Worm (Caenorhabditis elegans) whole organism, young adult: Measurements from ENCODE around the gene capg-2.
A peak's percentile ranks its signal among the peaks of the same experiment; 100 is the strongest.

ENCODE experiments used
- B0019.2 ChIP-seq: fragments of 200-800 bp; sonication (Bioruptor generic); conservative IDR thresholded peaks from 2 replicates; pipeline ENCODE4 v1.3.6; 2022; ENCODE audit warnings: missing genetic modification reagents, missing genetic modification characterization, missing compliant biosample characterization
- B0035.1 ChIP-seq: sonication (generic microtip); optimal IDR thresholded peaks from 2 replicates; lab custom pipeline; 2016; ENCODE audit warnings: missing genetic modification characterization, mild to moderate bottlenecking, missing compliant biosample characterization, missing genotype, missing genetic modification reagents
- D2030.7 ChIP-seq: fragments of 200-800 bp; sonication (Bioruptor generic); IDR thresholded peaks from 2 replicates; pipeline ENCODE4 v1.3.6; 2022; ENCODE audit warnings: missing genetic modification reagents, missing genetic modification characterization, missing compliant biosample characterization
- F33H1.4 ChIP-seq: fragments of 200-800 bp; sonication (Bioruptor generic); IDR thresholded peaks from 2 replicates; pipeline ENCODE4 v1.3.6; 2022; ENCODE audit warnings: missing genetic modification reagents, missing genetic modification characterization, missing compliant biosample characterization
- aptf-2 ChIP-seq: fragments of 200-800 bp; sonication (Bioruptor generic); conservative IDR thresholded peaks from 2 replicates; pipeline ENCODE4 v1.3.6; 2022; ENCODE audit warnings: missing genetic modification reagents, missing genetic modification characterization, missing compliant biosample characterization
- attf-3 ChIP-seq: fragments of 200-800 bp; sonication (Bioruptor generic); conservative IDR thresholded peaks from 2 replicates; pipeline ENCODE4 v1.3.6; 2022; ENCODE audit warnings: missing genetic modification reagents, missing genetic modification characterization, missing compliant biosample characterization
- cebp-1 ChIP-seq, 2 experiments: fragments of 200-800 bp in 1 of 2; sonication (Bioruptor generic) in 1 of 2; sonication (generic microtip) in 1 of 2; IDR thresholded peaks in 1 of 2; optimal IDR thresholded peaks in 1 of 2; 2 replicates each; pipeline versions ENCODE4 v1.3.6 to Lab custom; 2017 to 2022; ENCODE audit warnings: missing compliant biosample characterization in 2 of 2, missing genetic modification characterization in 2 of 2, mild to moderate bottlenecking in 1 of 2, missing genetic modification reagents in 1 of 2, moderate library complexity in 1 of 2
- ceh-27 ChIP-seq: fragments of 200-800 bp; sonication (Bioruptor generic); optimal IDR thresholded peaks from 2 replicates; lab custom pipeline; 2018; ENCODE audit warnings: mild to moderate bottlenecking, missing genetic modification characterization, moderate library complexity, missing compliant biosample characterization
- ceh-40 ChIP-seq: fragments of 200-800 bp; sonication (Bioruptor generic); IDR thresholded peaks from 2 replicates; pipeline ENCODE4 v1.3.6; 2022; ENCODE audit warnings: missing genetic modification characterization, missing compliant biosample characterization
- ceh-58 ChIP-seq: fragments of 200-800 bp; sonication (Bioruptor generic); IDR thresholded peaks from 2 replicates; pipeline ENCODE4 v1.3.6; 2022; ENCODE audit warnings: missing genetic modification characterization, missing compliant biosample characterization
- chd-7 ChIP-seq: sonication (generic microtip); optimal IDR thresholded peaks from 2 replicates; lab custom pipeline; 2016; ENCODE audit warnings: mild to moderate bottlenecking, missing genetic modification characterization, moderate library complexity, missing compliant biosample characterization
- die-1 ChIP-seq: sonication (generic microtip); optimal IDR thresholded peaks from 2 replicates; lab custom pipeline; 2016; ENCODE audit warnings: missing genotype, mild to moderate bottlenecking, missing genetic modification characterization, missing compliant biosample characterization
- hrde-1 ChIP-seq: sonication (generic microtip); optimal IDR thresholded peaks from 2 replicates; lab custom pipeline; 2016; ENCODE audit warnings: missing genetic modification characterization, mild to moderate bottlenecking, missing compliant biosample characterization, moderate library complexity, missing genotype, missing genetic modification reagents, borderline replicate concordance
- let-607 ChIP-seq, 2 experiments: fragments of 200-800 bp in 1 of 2; sonication (Bioruptor generic) in 1 of 2; sonication (generic microtip) in 1 of 2; optimal IDR thresholded peaks; 2 replicates each; lab custom pipeline; 2016 to 2018; ENCODE audit warnings: mild to moderate bottlenecking in 2 of 2, missing compliant biosample characterization in 2 of 2, missing genetic modification characterization in 2 of 2, moderate library complexity in 2 of 2, missing genotype in 1 of 2
- lin-35 ChIP-seq, 3 experiments: fragments of 150-350 bp in 2 of 3; sonication (generic microtip) in 1 of 3; optimal IDR thresholded peaks; 2 replicates each; lab custom pipeline; 2014 to 2018; ENCODE audit warnings: missing biosample characterization in 3 of 3, missing genetic modification characterization in 3 of 3, missing genetic modification reagents in 3 of 3
- lin-40 ChIP-seq: sonication (generic microtip); optimal IDR thresholded peaks from 2 replicates; lab custom pipeline; 2016; ENCODE audit warnings: missing genetic modification characterization, mild to moderate bottlenecking, missing compliant biosample characterization, missing genotype, missing genetic modification reagents
- lsy-27 ChIP-seq: sonication (generic microtip); optimal IDR thresholded peaks from 2 replicates; lab custom pipeline; 2017; ENCODE audit warnings: missing genetic modification characterization, mild to moderate bottlenecking, missing compliant biosample characterization, antibody characterized with exemption, missing genotype, borderline replicate concordance; ENCODE audit not compliant: insufficient read depth
- madf-8 ChIP-seq: fragments of 200-800 bp; sonication (Bioruptor generic); conservative IDR thresholded peaks from 2 replicates; pipeline ENCODE4 v1.3.6; 2022; ENCODE audit warnings: missing genetic modification reagents, missing genetic modification characterization, missing compliant biosample characterization
- nfya-2 ChIP-seq: fragments of 200-800 bp; sonication (Bioruptor generic); IDR thresholded peaks from 2 replicates; pipeline ENCODE4 v1.3.6; 2022; ENCODE audit warnings: missing genetic modification reagents, missing genetic modification characterization, missing compliant biosample characterization
- nhr-80 ChIP-seq: sonication (generic microtip); optimal IDR thresholded peaks from 2 replicates; lab custom pipeline; 2016; ENCODE audit warnings: missing genetic modification characterization, missing compliant biosample characterization
- nhr-90 ChIP-seq: sonication (generic microtip); optimal IDR thresholded peaks from 2 replicates; lab custom pipeline; 2016; ENCODE audit warnings: missing genotype, mild to moderate bottlenecking, missing genetic modification characterization, missing compliant biosample characterization
- sdz-38 ChIP-seq: sonication (generic microtip); optimal IDR thresholded peaks from 2 replicates; lab custom pipeline; 2016; ENCODE audit warnings: missing genotype, missing genetic modification characterization, missing compliant biosample characterization
- sptf-2 ChIP-seq: fragments of 200-800 bp; sonication (Bioruptor generic); optimal IDR thresholded peaks from 2 replicates; lab custom pipeline; 2018; ENCODE audit warnings: mild to moderate bottlenecking, missing genetic modification characterization, missing compliant biosample characterization
- tlf-1 ChIP-seq: fragments of 200-800 bp; sonication (Bioruptor generic); optimal IDR thresholded peaks from 2 replicates; lab custom pipeline; 2018; ENCODE audit warnings: mild to moderate bottlenecking, missing genetic modification characterization, missing compliant biosample characterization
- xnd-1 ChIP-seq: sonication (generic microtip); optimal IDR thresholded peaks from 2 replicates; lab custom pipeline; 2016; ENCODE audit warnings: missing genotype, missing genetic modification reagents, missing genetic modification characterization, missing compliant biosample characterization
- ztf-26 ChIP-seq: sonication (generic microtip); optimal IDR thresholded peaks from 2 replicates; lab custom pipeline; 2017; ENCODE audit warnings: missing genetic modification characterization, missing compliant biosample characterization
- ztf-6 ChIP-seq: fragments of 200-800 bp; sonication (Bioruptor generic); IDR thresholded peaks from 2 replicates; pipeline ENCODE4 v1.3.6; 2022; ENCODE audit warnings: missing genetic modification reagents, missing genetic modification characterization, missing compliant biosample characterization

capg-2 gene

DNA sequence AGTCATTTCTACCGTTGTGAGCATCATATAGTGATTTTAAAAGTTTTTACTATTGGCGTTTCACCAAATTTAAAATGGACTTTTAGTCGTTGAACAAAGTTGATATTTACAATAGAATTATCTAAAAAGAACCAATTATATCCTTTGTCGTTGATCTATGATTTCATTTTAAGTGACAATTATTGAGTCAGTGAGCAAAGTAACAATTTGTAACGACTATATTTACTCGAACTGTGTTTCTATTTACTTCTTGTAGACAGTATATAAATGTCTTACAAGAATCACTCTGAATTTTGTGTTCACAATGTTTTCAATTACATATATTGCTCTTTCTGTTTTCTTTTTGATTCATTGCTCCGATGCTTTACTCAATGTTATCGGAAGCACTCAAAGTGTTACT, 30.5 kb upstream of the capg-2 start, which contains the start of gene ttr-22 (continued):
- no peak for TF ChIP-seq aptf-2 (GFP tag; lab: Robert Waterston, UW)
- TF ChIP-seq chd-7 = no peak
- TF ChIP-seq, all 124 proteins: peak for 0

DNA sequence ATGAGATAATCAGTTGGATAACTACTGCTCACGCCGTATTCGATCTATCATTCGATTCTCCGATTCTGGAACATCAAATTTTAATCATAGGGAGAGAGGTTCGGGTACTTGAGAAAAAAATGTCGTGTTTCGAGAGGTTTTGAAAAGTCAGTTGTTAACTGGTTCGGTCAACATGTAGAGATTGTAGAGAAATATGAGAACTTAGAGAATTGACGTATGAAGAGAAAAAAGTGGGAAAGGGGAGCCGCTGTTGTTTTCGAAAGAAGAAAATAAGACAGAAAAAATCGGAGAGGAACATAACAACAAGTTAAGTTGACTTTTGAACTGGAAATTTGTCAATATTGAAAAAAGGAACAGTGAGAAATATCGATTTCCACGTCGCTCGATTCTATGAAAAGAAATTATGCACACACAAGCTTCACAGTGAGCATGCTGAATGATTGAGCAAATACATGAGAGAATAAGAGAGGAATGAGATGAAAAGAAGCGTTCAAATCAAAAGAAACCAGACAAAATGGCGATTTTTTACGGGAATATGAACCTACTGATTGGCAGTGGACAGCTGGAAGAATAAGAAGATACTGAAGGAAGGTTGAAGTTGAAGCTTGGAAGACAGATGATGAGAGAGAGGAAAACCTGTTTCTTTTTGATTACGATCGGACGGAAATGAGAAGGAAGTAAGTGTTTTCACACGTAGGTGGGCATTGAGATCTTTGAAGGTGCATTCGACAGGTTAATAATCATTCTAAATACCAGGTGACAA, 26.5 kb upstream of the capg-2 start, which contains the start of the genes T04H1.13, slfl-5 and rad-50:
T04H1.13 (minus strand) TSS at position 51 of the 763 bp plus-strand sequence.
slfl-5 (minus strand) TSS at position 65 of the 763 bp plus-strand sequence.
rad-50 (plus strand) TSS at position 667 of the 763 bp plus-strand sequence.
- TF ChIP-seq D2030.7 (GFP tag; lab: Robert Waterston, UW) (no peak), ceh-40 (GFP tag; lab: Robert Waterston, UW) (no peak), let-607 (tag; optimal IDR thresholded peaks at IDR 0.05; lab: Kevin White, UChicago) (peak; percentile 82 to 92), nhr-80 (peak; percentile 76), aptf-2 (GFP tag; lab: Robert Waterston, UW) (no peak), nfya-2 (GFP tag; lab: Robert Waterston, UW) (no peak), sptf-2 (GFP tag; lab: Kevin White, UChicago) (no peak), ceh-27 (GFP tag; lab: Kevin White, UChicago) (peak; percentile 31)

- peak; percentile 77; the same call in 1 of the 2 replicates for TF ChIP-seq cebp-1 (GFP tag; IDR thresholded peaks at IDR 0.05; lab: Robert Waterston, UW)
- peak; percentile 94 for TF ChIP-seq cebp-1 (tag; optimal IDR thresholded peaks at IDR 0.05; lab: Kevin White, UChicago)
- TF ChIP-seq die-1 (tag; lab: Kevin White, UChicago) = no peak
- TF ChIP-seq xnd-1 = no peak
- no peak for TF ChIP-seq tlf-1 (GFP tag; lab: Kevin White, UChicago)
- no peak for TF ChIP-seq lsy-27 (tag; lab: Kevin White, UChicago)
- TF ChIP-seq attf-3 (GFP tag; lab: Robert Waterston, UW) = peak; percentile 90
- TF ChIP-seq hrde-1 (tag; lab: Kevin White, UChicago) = no peak
- TF ChIP-seq nhr-90 (tag; lab: Kevin White, UChicago) = no peak
Observed at ce11 chrV:12245777-12246452, 25.8 kb upstream of the capg-2 start.

ce11 chrV:12251041-12251440, 20.6 kb upstream of the capg-2 start, which contains the start of gene T04H1.5:
Gene T04H1.5 (plus strand): TSS chrV:12251341.
- no peak for TF ChIP-seq attf-3 (GFP tag; lab: Robert Waterston, UW)
- no peak for TF ChIP-seq B0035.1 (tag; lab: Kevin White, UChicago)
- TF ChIP-seq ceh-58 = no peak
- TF ChIP-seq lin-40 (tag; lab: Kevin White, UChicago) = no peak
- no peak for TF ChIP-seq F33H1.4 (GFP tag; lab: Robert Waterston, UW)
- no peak for TF ChIP-seq madf-8 (GFP tag; lab: Robert Waterston, UW)

DNA sequence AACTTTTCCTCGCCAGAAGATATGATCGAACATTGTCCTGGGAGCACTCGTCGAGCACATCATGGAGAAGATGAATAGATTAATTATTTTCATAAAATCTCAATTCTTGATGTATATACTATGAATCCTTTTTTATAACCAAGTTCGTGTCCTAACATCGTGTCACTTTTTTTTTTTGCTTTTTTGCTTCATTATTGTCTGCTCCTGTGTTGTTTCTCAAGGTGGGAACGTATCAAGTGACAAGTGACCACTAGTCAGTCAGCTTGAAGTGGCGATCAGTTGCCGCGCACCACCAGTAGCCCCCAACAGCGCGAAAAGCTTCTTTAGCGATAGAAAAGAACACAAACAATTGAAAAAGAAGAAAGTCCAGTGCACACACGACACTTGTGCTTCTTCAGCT, 19.4 kb upstream of the capg-2 start, which contains the start of gene lrx-1:
lrx-1 (plus strand) TSS at position 301 of the 400 bp plus-strand sequence.
- TF ChIP-seq sdz-38 (tag; lab: Kevin White, UChicago) = no peak
- TF ChIP-seq ztf-26 (tag; lab: Kevin White, UChicago) = no peak
- no peak for TF ChIP-seq sptf-2 (GFP tag; lab: Kevin White, UChicago)
- TF ChIP-seq B0019.2 (GFP tag; lab: Robert Waterston, UW) = no peak
- TF ChIP-seq ztf-6 (GFP tag; lab: Robert Waterston, UW) = no peak
- TF ChIP-seq lin-35 (GFP tag; optimal IDR thresholded peaks at IDR 0.05; lab: Kevin White, UChicago) = no peak
- no peak for TF ChIP-seq ceh-58
